Worm (Caenorhabditis elegans) whole organism, L1 larva: ENCODE results near the gene nhr-267.

ENCODE experiments used
- C16A3.4 ChIP-seq: fragments of 150-350 bp; optimal IDR thresholded peaks from 2 replicates; lab custom pipeline; 2014; ENCODE audit warnings: missing biosample characterization, missing genetic modification characterization
- F16B12.6 ChIP-seq: fragments of 150-350 bp; optimal IDR thresholded peaks from 2 replicates; lab custom pipeline; 2014; ENCODE audit warnings: missing biosample characterization, missing genetic modification characterization
- aha-1 ChIP-seq: fragments of 150-350 bp; optimal IDR thresholded peaks from 2 replicates; lab custom pipeline; 2014; ENCODE audit warnings: missing biosample characterization, missing genetic modification characterization
- aly-2 ChIP-seq: fragments of 150-350 bp; optimal IDR thresholded peaks from 2 replicates; lab custom pipeline; 2014; ENCODE audit warnings: missing biosample characterization, missing genetic modification characterization
- blmp-1 ChIP-seq: fragments of 150-350 bp; optimal IDR thresholded peaks from 2 replicates; lab custom pipeline; 2014; ENCODE audit warnings: missing biosample characterization, missing genetic modification characterization
- ceh-8 ChIP-seq: fragments of 200-800 bp; sonication (Bioruptor generic); optimal IDR thresholded peaks from 2 replicates; lab custom pipeline; 2018; ENCODE audit warnings: mild to moderate bottlenecking, missing genetic modification characterization, moderate library complexity, missing compliant biosample characterization
- ces-1 ChIP-seq: fragments of 150-350 bp; optimal IDR thresholded peaks from 2 replicates; lab custom pipeline; 2014; ENCODE audit warnings: missing biosample characterization, missing genetic modification reagents, missing genetic modification characterization
- efl-1 ChIP-seq, 4 experiments: fragments of 150-350 bp; optimal IDR thresholded peaks in 3 of 4; peaks in 1 of 4; 1 replicate in 1 of 4; 2 replicates in 3 of 4; lab custom pipeline; 2014; ENCODE audit warnings: missing biosample characterization in 2 of 4, missing genetic modification characterization in 2 of 4, missing genetic modification reagents in 2 of 4
- egl-13 ChIP-seq: sonication (generic microtip); optimal IDR thresholded peaks from 2 replicates; lab custom pipeline; 2016; ENCODE audit warnings: missing genotype, missing genetic modification reagents, missing genetic modification characterization, missing compliant biosample characterization
- egl-27 ChIP-seq, 2 experiments: fragments of 150-350 bp in 1 of 2; sonication (generic microtip); optimal IDR thresholded peaks; 3 replicates each; lab custom pipeline; 2017 to 2018; ENCODE audit warnings: missing biosample characterization in 2 of 2, missing genetic modification characterization in 2 of 2, missing genetic modification reagents in 2 of 2
- elt-2 ChIP-seq: sonication (generic microtip); optimal IDR thresholded peaks from 2 replicates; lab custom pipeline; 2016; ENCODE audit warnings: missing genetic modification characterization, mild to moderate bottlenecking, inconsistent platforms, missing compliant biosample characterization, missing genetic modification reagents
- ets-5 ChIP-seq: fragments of 200-800 bp; sonication (Bioruptor generic); IDR thresholded peaks from 2 replicates; pipeline ENCODE4 v1.3.6; 2022; ENCODE audit warnings: missing genetic modification characterization, missing compliant biosample characterization
- fos-1 ChIP-seq: fragments of 150-350 bp; optimal IDR thresholded peaks from 2 replicates; lab custom pipeline; 2014; ENCODE audit warnings: missing biosample characterization, missing genetic modification characterization
- hlh-17 ChIP-seq: fragments of 200-800 bp; sonication (Bioruptor generic); optimal IDR thresholded peaks from 2 replicates; lab custom pipeline; 2018; ENCODE audit warnings: missing genetic modification characterization, mild to moderate bottlenecking, missing compliant biosample characterization, moderate library complexity, borderline replicate concordance
- hlh-4 ChIP-seq: sonication (generic microtip); optimal IDR thresholded peaks from 2 replicates; lab custom pipeline; 2016; ENCODE audit warnings: mild to moderate bottlenecking, missing genetic modification characterization, missing compliant biosample characterization
- irx-1 ChIP-seq: sonication (generic microtip); optimal IDR thresholded peaks from 2 replicates; lab custom pipeline; 2016; ENCODE audit warnings: missing genetic modification characterization, missing compliant biosample characterization
- isw-1 ChIP-seq: fragments of 200-800 bp; sonication (Bioruptor generic); IDR thresholded peaks from 2 replicates; pipeline ENCODE4 v1.3.6; 2022; ENCODE audit warnings: missing genetic modification characterization, missing compliant biosample characterization
- jun-1 ChIP-seq: fragments of 150-350 bp; optimal IDR thresholded peaks from 2 replicates; lab custom pipeline; 2014; ENCODE audit warnings: missing biosample characterization, missing genetic modification reagents, missing genetic modification characterization
- lin-13 ChIP-seq: fragments of 150-350 bp; optimal IDR thresholded peaks from 2 replicates; lab custom pipeline; 2014; ENCODE audit warnings: missing biosample characterization, missing genetic modification reagents, missing genetic modification characterization
- lin-15B ChIP-seq: fragments of 150-350 bp; sonication (generic microtip); optimal IDR thresholded peaks from 3 replicates; lab custom pipeline; 2014; ENCODE audit warnings: missing biosample characterization, missing genetic modification characterization
- lir-3 ChIP-seq: sonication (generic microtip); optimal IDR thresholded peaks from 2 replicates; lab custom pipeline; 2016; ENCODE audit warnings: mild to moderate bottlenecking, missing genetic modification characterization, moderate library complexity, missing compliant biosample characterization; ENCODE audit not compliant: poor library complexity
- mdl-1 ChIP-seq, 2 experiments: fragments of 150-350 bp; optimal IDR thresholded peaks; 2 replicates each; lab custom pipeline; 2014 to 2017; ENCODE audit warnings: missing biosample characterization in 2 of 2, missing genetic modification characterization in 2 of 2, inconsistent platforms in 1 of 2
- mef-2 ChIP-seq: fragments of 150-350 bp; optimal IDR thresholded peaks from 2 replicates; lab custom pipeline; 2014; ENCODE audit warnings: missing biosample characterization, missing genetic modification characterization
- mep-1 ChIP-seq: fragments of 150-350 bp; optimal IDR thresholded peaks from 2 replicates; lab custom pipeline; 2014; ENCODE audit warnings: missing biosample characterization, missing genetic modification characterization
- nhr-11 ChIP-seq: fragments of 150-350 bp; optimal IDR thresholded peaks from 2 replicates; lab custom pipeline; 2014; ENCODE audit warnings: missing biosample characterization, missing genetic modification characterization
- nhr-12 ChIP-seq: sonication (generic microtip); optimal IDR thresholded peaks from 2 replicates; lab custom pipeline; 2017; ENCODE audit warnings: missing biosample characterization, missing genetic modification characterization
- nhr-19 ChIP-seq: fragments of 200-800 bp; sonication (Bioruptor generic); conservative IDR thresholded peaks from 2 replicates; pipeline ENCODE4 v1.3.6; 2022; ENCODE audit warnings: missing genetic modification characterization, missing compliant biosample characterization
- nhr-237 ChIP-seq: fragments of 150-350 bp; optimal IDR thresholded peaks from 2 replicates; lab custom pipeline; 2014; ENCODE audit warnings: missing biosample characterization, missing genetic modification characterization
- nhr-28 ChIP-seq: fragments of 150-350 bp; optimal IDR thresholded peaks from 2 replicates; lab custom pipeline; 2014; ENCODE audit warnings: missing biosample characterization, missing genetic modification characterization
- nhr-47 ChIP-seq: sonication (generic microtip); optimal IDR thresholded peaks from 2 replicates; lab custom pipeline; 2016; ENCODE audit warnings: mild to moderate bottlenecking, missing genetic modification characterization, moderate library complexity, missing compliant biosample characterization
- nhr-76 ChIP-seq: sonication (generic microtip); optimal IDR thresholded peaks from 2 replicates; lab custom pipeline; 2017; ENCODE audit warnings: missing biosample characterization, missing genetic modification characterization
- nhr-77 ChIP-seq: fragments of 150-350 bp; optimal IDR thresholded peaks from 2 replicates; lab custom pipeline; 2014; ENCODE audit warnings: missing biosample characterization, missing genetic modification characterization
- nhr-85 ChIP-seq: sonication (generic microtip); peaks from one replicate; lab custom pipeline; 2016; ENCODE audit warnings: missing genetic modification characterization, inconsistent platforms, missing compliant biosample characterization
- pag-3 ChIP-seq: sonication (generic microtip); optimal IDR thresholded peaks from 2 replicates; lab custom pipeline; 2017; ENCODE audit warnings: missing genetic modification characterization, mild to moderate bottlenecking, missing compliant biosample characterization, antibody characterized with exemption, borderline replicate concordance; ENCODE audit not compliant: insufficient read depth
- snpc-4 ChIP-seq: fragments of 150-350 bp; optimal IDR thresholded peaks from 2 replicates; lab custom pipeline; 2014; ENCODE audit warnings: missing biosample characterization, missing genetic modification characterization
- sptf-1 ChIP-seq: fragments of 150-350 bp; optimal IDR thresholded peaks from 2 replicates; lab custom pipeline; 2014; ENCODE audit warnings: missing biosample characterization, missing genetic modification characterization
- swsn-7 ChIP-seq: sonication (generic microtip); optimal IDR thresholded peaks from 2 replicates; lab custom pipeline; 2016; ENCODE audit warnings: missing genetic modification characterization, missing compliant biosample characterization
- tbx-2 ChIP-seq: sonication (generic microtip); optimal IDR thresholded peaks from 2 replicates; lab custom pipeline; 2016; ENCODE audit warnings: missing genetic modification characterization, missing compliant biosample characterization
- tlp-1 ChIP-seq: fragments of 150-350 bp; optimal IDR thresholded peaks from 2 replicates; lab custom pipeline; 2014; ENCODE audit warnings: missing biosample characterization, missing genetic modification characterization
- unc-62 ChIP-seq: fragments of 150-350 bp; optimal IDR thresholded peaks from 2 replicates; lab custom pipeline; 2014; ENCODE audit warnings: missing biosample characterization, missing genetic modification reagents, missing genetic modification characterization
- unc-98 ChIP-seq: fragments of 200-800 bp; sonication (Bioruptor generic); IDR thresholded peaks from 2 replicates; pipeline ENCODE4 v1.3.6; 2022; ENCODE audit warnings: missing genetic modification characterization, missing compliant biosample characterization
- xbp-1 ChIP-seq: sonication (generic microtip); optimal IDR thresholded peaks from 2 replicates; lab custom pipeline; 2016; ENCODE audit warnings: missing genetic modification characterization, missing compliant biosample characterization
- zag-1 ChIP-seq: fragments of 150-350 bp; optimal IDR thresholded peaks from 2 replicates; lab custom pipeline; 2014; ENCODE audit warnings: missing biosample characterization, missing genetic modification characterization

The nhr-267 gene

ce11 chrIV:9267581-9267980 is 18.6 kb downstream of the nhr-267 start:
- TF ChIP-seq egl-13 (tag; lab: Kevin White, UChicago) (no peak), blmp-1 (tag; lab: Kevin White, UChicago) (peak; percentile 56)

ce11 chrIV:9266464-9266863 is 19.7 kb downstream of the nhr-267 start, which contains the start of gene Y11D7A.19:
Gene Y11D7A.19 (minus strand): TSS chrIV:9266564.
- TF ChIP-seq fos-1 (tag; lab: Kevin White, UChicago) (no peak), blmp-1 (tag; lab: Kevin White, UChicago) (no peak), aha-1 (tag; lab: Kevin White, UChicago) (no peak), ceh-8 (no peak), snpc-4 (no peak), hlh-4 (tag; lab: Kevin White, UChicago) (no peak), aly-2 (no peak), tlp-1 (no peak), nhr-19 (GFP tag; lab: Robert Waterston, UW) (no peak), isw-1 (no peak), mep-1 (no peak)

- TF ChIP-seq nhr-76 (tag; lab: Kevin White, UChicago): no peak
- no peak for TF ChIP-seq pag-3
- TF ChIP-seq tlp-1: no peak
- no peak for TF ChIP-seq elt-2 (tag; lab: Kevin White, UChicago)
- no peak for TF ChIP-seq tbx-2 (tag; lab: Kevin White, UChicago)
- TF ChIP-seq lin-15B: no peak
- TF ChIP-seq swsn-7 (tag; lab: Kevin White, UChicago): no peak
- TF ChIP-seq F16B12.6 (tag; lab: Kevin White, UChicago): no peak
- no peak for TF ChIP-seq efl-1 (optimal IDR thresholded peaks at IDR 0.05; lab: Kevin White, UChicago)
- no peak for TF ChIP-seq efl-1 (GFP tag; optimal IDR thresholded peaks at IDR 0.05 in 1 of 2; lab: Kevin White, UChicago)
- no peak for TF ChIP-seq xbp-1 (tag; lab: Kevin White, UChicago)
- TF ChIP-seq nhr-85 (tag; lab: Kevin White, UChicago): no peak
- TF ChIP-seq nhr-237 (tag; lab: Kevin White, UChicago): no peak
Measured at ce11 chrIV:9264513-9264912, 21.7 kb downstream of the nhr-267 start.

ce11 chrIV:9263812-9264320 is 22.3 kb downstream of the nhr-267 start, which contains the start of gene flh-1:
Gene flh-1 (minus strand): TSS chrIV:9264270.
- TF ChIP-seq snpc-4 (no peak), sptf-1 (tag; lab: Kevin White, UChicago) (no peak), C16A3.4 (no peak), unc-98 (GFP tag; lab: Robert Waterston, UW) (no peak), egl-13 (tag; lab: Kevin White, UChicago) (no peak), irx-1 (tag; lab: Kevin White, UChicago) (no peak), ets-5 (GFP tag; lab: Robert Waterston, UW) (no peak), mef-2 (tag; lab: Kevin White, UChicago) (no peak), nhr-19 (GFP tag; lab: Robert Waterston, UW) (no peak), nhr-28 (tag; lab: Kevin White, UChicago) (no peak), lir-3 (tag; lab: Kevin White, UChicago) (no peak), zag-1 (tag; lab: Kevin White, UChicago) (no peak), egl-27 (tag; optimal IDR thresholded peaks at IDR 0.05; lab: Kevin White, UChicago) (no peak), unc-62 (GFP tag; lab: Kevin White, UChicago) (no peak)

- TF ChIP-seq mdl-1 (tag; optimal IDR thresholded peaks at IDR 0.05; lab: Kevin White, UChicago) (no peak), nhr-12 (no peak), nhr-47 (no peak), mep-1 (no peak), aha-1 (tag; lab: Kevin White, UChicago) (no peak), ces-1 (no peak), lin-13 (GFP tag; lab: Kevin White, UChicago) (no peak), nhr-11 (tag; lab: Kevin White, UChicago) (no peak), nhr-77 (tag; lab: Kevin White, UChicago) (no peak), hlh-17 (GFP tag; lab: Kevin White, UChicago) (no peak), sptf-1 (tag; lab: Kevin White, UChicago) (no peak), blmp-1 (tag; lab: Kevin White, UChicago) (no peak), nhr-237 (tag; lab: Kevin White, UChicago) (no peak), jun-1 (tag; lab: Kevin White, UChicago) (no peak)
Measured at ce11 chrIV:9262295-9262694, 23.9 kb downstream of the nhr-267 start.
